Worm (Caenorhabditis elegans): ENCODE measurements around the gene F52D10.4.
A peak's percentile ranks its signal among the peaks of the same experiment; 100 is the strongest.

F52D10.4 gene

ce11 chrX:11661625-11662024 is 44.4 kb downstream of the F52D10.4 start, which contains the start of gene sfxn-1.5 (continued):
- peak; percentile 68 for TF ChIP-seq tra-1 (GFP tag; IDR thresholded peaks at IDR 0.05)
- peak; percentile 95 for TF ChIP-seq dmd-6 (GFP tag; IDR thresholded peaks at IDR 0.05)
- TF ChIP-seq pqm-1 (tag; optimal IDR thresholded peaks at IDR 0.05): peak; percentile 97
- peak; percentile 55 for TF ChIP-seq mxl-3 (GFP tag; optimal IDR thresholded peaks at IDR 0.05)
- TF ChIP-seq aha-1 (tag): peak; percentile 32
- peak; percentile 84 for TF ChIP-seq nhr-48 (tag; optimal IDR thresholded peaks at IDR 0.05)
- TF ChIP-seq hlh-11 (tag; optimal IDR thresholded peaks at IDR 0.05): peak; percentile 82
- no peak for TF ChIP-seq nhr-237 (tag; optimal IDR thresholded peaks at IDR 0.05)
- TF ChIP-seq ZK546.5 (tag; optimal IDR thresholded peaks at IDR 0.05): no peak
- no peak for TF ChIP-seq snpc-1.2 (GFP tag; IDR thresholded peaks at IDR 0.05)
- TF ChIP-seq duxl-1 (tag; optimal IDR thresholded peaks at IDR 0.05; ENCODE audit: poor library complexity): no peak
- TF ChIP-seq ctbp-1 (GFP tag; IDR thresholded peaks at IDR 0.05): no peak
- no peak for TF ChIP-seq zfp-2 (tag; optimal IDR thresholded peaks at IDR 0.05)
- TF ChIP-seq mxl-2 (GFP tag; conservative IDR thresholded peaks at IDR 0.05): no peak
- no peak for TF ChIP-seq zip-2 (tag; optimal IDR thresholded peaks at IDR 0.05)
- TF ChIP-seq lin-1 (GFP tag; IDR thresholded peaks at IDR 0.05): peak; percentile 75
- no peak for TF ChIP-seq egl-27 (tag; optimal IDR thresholded peaks at IDR 0.05)
- no peak for TF ChIP-seq set-16 (GFP tag; IDR thresholded peaks at IDR 0.05)
- no peak for TF ChIP-seq D1046.2 (GFP tag; IDR thresholded peaks at IDR 0.05)
- peak; percentile 63 for TF ChIP-seq mep-1 (tag; optimal IDR thresholded peaks at IDR 0.05)
- TF ChIP-seq aly-2 (tag; optimal IDR thresholded peaks at IDR 0.05): no peak
- TF ChIP-seq zfp-3 (GFP tag; conservative IDR thresholded peaks at IDR 0.05): no peak
- no peak for TF ChIP-seq ama-1 (optimal IDR thresholded peaks at IDR 0.05)
- TF ChIP-seq zag-1 (tag; optimal IDR thresholded peaks at IDR 0.05): no peak
- TF ChIP-seq lin-13 (GFP tag; optimal IDR thresholded peaks at IDR 0.05): no peak
- TF ChIP-seq daf-16 (GFP tag; optimal IDR thresholded peaks at IDR 0.05): no peak
- TF ChIP-seq daf-16 (tag; optimal IDR thresholded peaks at IDR 0.05): peak; percentile 98
- TF ChIP-seq madf-9 (GFP tag; conservative IDR thresholded peaks at IDR 0.05): no peak
- TF ChIP-seq ceh-28 (tag; optimal IDR thresholded peaks at IDR 0.05): no peak
- TF ChIP-seq dpl-1 (GFP tag; optimal IDR thresholded peaks at IDR 0.05): no peak
- no peak for TF ChIP-seq lin-15B (tag; optimal IDR thresholded peaks at IDR 0.05)
- TF ChIP-seq unc-62 (GFP tag; optimal IDR thresholded peaks at IDR 0.05 in 1 of 2): no peak
- TF ChIP-seq unc-62 (tag; optimal IDR thresholded peaks at IDR 0.05): no peak
- TF ChIP-seq spr-1 (tag; optimal IDR thresholded peaks at IDR 0.05): no peak
- TF ChIP-seq ceh-20 (GFP tag; IDR thresholded peaks at IDR 0.05): no peak
- TF ChIP-seq Y105C5A.15 (GFP tag; IDR thresholded peaks at IDR 0.05): no peak
- TF ChIP-seq sdz-12 (GFP tag; optimal IDR thresholded peaks at IDR 0.05): no peak
- no peak for TF ChIP-seq lin-39 (tag; optimal IDR thresholded peaks at IDR 0.05)
- no peak for TF ChIP-seq ces-1 (GFP tag; optimal IDR thresholded peaks at IDR 0.05)
- peak; percentile 90 for TF ChIP-seq nhr-77 (tag; optimal IDR thresholded peaks at IDR 0.05)
- TF ChIP-seq R02D3.7 (tag; optimal IDR thresholded peaks at IDR 0.05): no peak
- no peak for TF ChIP-seq F10B5.3 (tag; optimal IDR thresholded peaks at IDR 0.05)
- TF ChIP-seq hmg-1.1 (GFP tag; IDR thresholded peaks at IDR 0.05): no peak
- TF ChIP-seq jun-1 (tag; optimal IDR thresholded peaks at IDR 0.05): no peak
- TF ChIP-seq nhr-10 (tag; optimal IDR thresholded peaks at IDR 0.05): peak; percentile 58
- no peak for TF ChIP-seq nhr-42 (GFP tag; IDR thresholded peaks at IDR 0.05)
- TF ChIP-seq lsy-2 (tag; optimal IDR thresholded peaks at IDR 0.05): peak in 1 of 2 experiments; percentile 32
- no peak for TF ChIP-seq F44E2.7 (GFP tag; IDR thresholded peaks at IDR 0.05)
- TF ChIP-seq egl-43 (GFP tag; IDR thresholded peaks at IDR 0.05): no peak
- no peak for TF ChIP-seq gei-8 (GFP tag; optimal IDR thresholded peaks at IDR 0.05)
- no peak for TF ChIP-seq vab-7 (GFP tag; IDR thresholded peaks at IDR 0.05)
- TF ChIP-seq arid-1 (GFP tag; conservative IDR thresholded peaks at IDR 0.05): no peak
- TF ChIP-seq nhr-28 (tag; optimal IDR thresholded peaks at IDR 0.05): peak; percentile 90
- no peak for TF ChIP-seq nhr-11 (tag; optimal IDR thresholded peaks at IDR 0.05)
- no peak for TF ChIP-seq T26A8.4 (GFP tag; IDR thresholded peaks at IDR 0.05)
